Worm (Caenorhabditis elegans) whole organism, L1 larva: Measurements from ENCODE around the gene ogt-1.

Experiments
- C04F5.9 ChIP-seq: sonication (generic microtip); optimal IDR thresholded peaks from 2 replicates; lab custom pipeline; 2016; ENCODE audit warnings: missing genetic modification characterization, missing compliant biosample characterization
- C16A3.4 ChIP-seq: fragments of 150-350 bp; optimal IDR thresholded peaks from 2 replicates; lab custom pipeline; 2014; ENCODE audit warnings: missing biosample characterization, missing genetic modification characterization
- C34B4.2 ChIP-seq: sonication (generic microtip); optimal IDR thresholded peaks from 2 replicates; lab custom pipeline; 2017; ENCODE audit warnings: mild to moderate bottlenecking, missing genetic modification characterization, missing compliant biosample characterization
- aha-1 ChIP-seq: fragments of 150-350 bp; optimal IDR thresholded peaks from 2 replicates; lab custom pipeline; 2014; ENCODE audit warnings: missing biosample characterization, missing genetic modification characterization
- blmp-1 ChIP-seq: fragments of 150-350 bp; optimal IDR thresholded peaks from 2 replicates; lab custom pipeline; 2014; ENCODE audit warnings: missing biosample characterization, missing genetic modification characterization
- ceh-82 ChIP-seq, 3 experiments: fragments of 150-350 bp in 1 of 3; sonication (generic microtip) in 2 of 3; optimal IDR thresholded peaks; 2 replicates each; lab custom pipeline; 2014 to 2017; ENCODE audit warnings: missing biosample characterization in 3 of 3, missing genetic modification characterization in 3 of 3
- ceh-88 ChIP-seq: fragments of 200-800 bp; sonication (Bioruptor generic); IDR thresholded peaks from 2 replicates; pipeline ENCODE4 v1.3.6; 2022; ENCODE audit warnings: missing genetic modification characterization, missing compliant biosample characterization
- ces-1 ChIP-seq: fragments of 150-350 bp; optimal IDR thresholded peaks from 2 replicates; lab custom pipeline; 2014; ENCODE audit warnings: missing biosample characterization, missing genetic modification reagents, missing genetic modification characterization
- egl-13 ChIP-seq: sonication (generic microtip); optimal IDR thresholded peaks from 2 replicates; lab custom pipeline; 2016; ENCODE audit warnings: missing genotype, missing genetic modification reagents, missing genetic modification characterization, missing compliant biosample characterization
- egl-27 ChIP-seq, 2 experiments: fragments of 150-350 bp in 1 of 2; sonication (generic microtip); optimal IDR thresholded peaks; 3 replicates each; lab custom pipeline; 2017 to 2018; ENCODE audit warnings: missing biosample characterization in 2 of 2, missing genetic modification characterization in 2 of 2, missing genetic modification reagents in 2 of 2
- elt-2 ChIP-seq: sonication (generic microtip); optimal IDR thresholded peaks from 2 replicates; lab custom pipeline; 2016; ENCODE audit warnings: missing genetic modification characterization, mild to moderate bottlenecking, inconsistent platforms, missing compliant biosample characterization, missing genetic modification reagents
- elt-3 ChIP-seq, 6 experiments: fragments of 150-350 bp in 1 of 6; sonication (generic microtip); optimal IDR thresholded peaks; 2 replicates each; lab custom pipeline; 2017 to 2018; ENCODE audit warnings: missing biosample characterization in 6 of 6, missing genetic modification characterization in 6 of 6, inconsistent platforms in 1 of 6
- ets-5 ChIP-seq: fragments of 200-800 bp; sonication (Bioruptor generic); IDR thresholded peaks from 2 replicates; pipeline ENCODE4 v1.3.6; 2022; ENCODE audit warnings: missing genetic modification characterization, missing compliant biosample characterization
- fkh-10 ChIP-seq: sonication (generic microtip); optimal IDR thresholded peaks from 2 replicates; lab custom pipeline; 2017; ENCODE audit warnings: missing biosample characterization, missing genetic modification reagents, missing genetic modification characterization
- fkh-4 ChIP-seq: sonication (generic microtip); optimal IDR thresholded peaks from 2 replicates; lab custom pipeline; 2016; ENCODE audit warnings: missing compliant biosample characterization, missing genetic modification characterization, borderline replicate concordance
- fkh-8 ChIP-seq: sonication (generic microtip); optimal IDR thresholded peaks from 2 replicates; lab custom pipeline; 2016; ENCODE audit warnings: mild to moderate bottlenecking, missing genetic modification characterization, missing compliant biosample characterization
- grh-1 ChIP-seq: fragments of 200-800 bp; sonication (Bioruptor generic); IDR thresholded peaks from 2 replicates; pipeline ENCODE4 v1.3.6; 2022; ENCODE audit warnings: missing genetic modification reagents, missing genetic modification characterization, missing compliant biosample characterization
- hlh-17 ChIP-seq: fragments of 200-800 bp; sonication (Bioruptor generic); optimal IDR thresholded peaks from 2 replicates; lab custom pipeline; 2018; ENCODE audit warnings: missing genetic modification characterization, mild to moderate bottlenecking, missing compliant biosample characterization, moderate library complexity, borderline replicate concordance
- hpl-2 ChIP-seq: fragments of 150-350 bp; optimal IDR thresholded peaks from 2 replicates; lab custom pipeline; 2014; ENCODE audit warnings: missing biosample characterization, missing genetic modification reagents, missing genetic modification characterization
- isw-1 ChIP-seq: fragments of 200-800 bp; sonication (Bioruptor generic); IDR thresholded peaks from 2 replicates; pipeline ENCODE4 v1.3.6; 2022; ENCODE audit warnings: missing genetic modification characterization, missing compliant biosample characterization
- jun-1 ChIP-seq: fragments of 150-350 bp; optimal IDR thresholded peaks from 2 replicates; lab custom pipeline; 2014; ENCODE audit warnings: missing biosample characterization, missing genetic modification reagents, missing genetic modification characterization
- lin-13 ChIP-seq: fragments of 150-350 bp; optimal IDR thresholded peaks from 2 replicates; lab custom pipeline; 2014; ENCODE audit warnings: missing biosample characterization, missing genetic modification reagents, missing genetic modification characterization
- lin-15B ChIP-seq: fragments of 150-350 bp; sonication (generic microtip); optimal IDR thresholded peaks from 3 replicates; lab custom pipeline; 2014; ENCODE audit warnings: missing biosample characterization, missing genetic modification characterization
- lin-35 ChIP-seq, 2 experiments: fragments of 150-350 bp; optimal IDR thresholded peaks; 2 replicates each; lab custom pipeline; 2014; ENCODE audit warnings: missing biosample characterization in 2 of 2, missing genetic modification characterization in 2 of 2, missing genetic modification reagents in 2 of 2
- lin-39 ChIP-seq: fragments of 150-350 bp; optimal IDR thresholded peaks from 2 replicates; lab custom pipeline; 2014; ENCODE audit warnings: missing biosample characterization, missing genetic modification reagents, missing genetic modification characterization
- lir-3 ChIP-seq: sonication (generic microtip); optimal IDR thresholded peaks from 2 replicates; lab custom pipeline; 2016; ENCODE audit warnings: mild to moderate bottlenecking, missing genetic modification characterization, moderate library complexity, missing compliant biosample characterization; ENCODE audit not compliant: poor library complexity
- mab-9 ChIP-seq: fragments of 200-800 bp; sonication (Bioruptor generic); IDR thresholded peaks from 2 replicates; pipeline ENCODE4 v1.3.6; 2022; ENCODE audit warnings: missing genetic modification reagents, missing genetic modification characterization, missing compliant biosample characterization
- mdl-1 ChIP-seq, 2 experiments: fragments of 150-350 bp; optimal IDR thresholded peaks; 2 replicates each; lab custom pipeline; 2014 to 2017; ENCODE audit warnings: missing biosample characterization in 2 of 2, missing genetic modification characterization in 2 of 2, inconsistent platforms in 1 of 2
- mef-2 ChIP-seq: fragments of 150-350 bp; optimal IDR thresholded peaks from 2 replicates; lab custom pipeline; 2014; ENCODE audit warnings: missing biosample characterization, missing genetic modification characterization
- nhr-20 ChIP-seq: sonication (generic microtip); optimal IDR thresholded peaks from 2 replicates; lab custom pipeline; 2016; ENCODE audit warnings: mild to moderate bottlenecking, missing genetic modification characterization, missing compliant biosample characterization
- nhr-237 ChIP-seq: fragments of 150-350 bp; optimal IDR thresholded peaks from 2 replicates; lab custom pipeline; 2014; ENCODE audit warnings: missing biosample characterization, missing genetic modification characterization
- nhr-28 ChIP-seq: fragments of 150-350 bp; optimal IDR thresholded peaks from 2 replicates; lab custom pipeline; 2014; ENCODE audit warnings: missing biosample characterization, missing genetic modification characterization
- nhr-71 ChIP-seq: sonication (generic microtip); optimal IDR thresholded peaks from 2 replicates; lab custom pipeline; 2016; ENCODE audit warnings: mild to moderate bottlenecking, missing genetic modification characterization, moderate library complexity, missing compliant biosample characterization
- nhr-76 ChIP-seq: sonication (generic microtip); optimal IDR thresholded peaks from 2 replicates; lab custom pipeline; 2017; ENCODE audit warnings: missing biosample characterization, missing genetic modification characterization
- nhr-77 ChIP-seq: fragments of 150-350 bp; optimal IDR thresholded peaks from 2 replicates; lab custom pipeline; 2014; ENCODE audit warnings: missing biosample characterization, missing genetic modification characterization
- nhr-85 ChIP-seq: sonication (generic microtip); peaks from one replicate; lab custom pipeline; 2016; ENCODE audit warnings: missing genetic modification characterization, inconsistent platforms, missing compliant biosample characterization
- pag-3 ChIP-seq: sonication (generic microtip); optimal IDR thresholded peaks from 2 replicates; lab custom pipeline; 2017; ENCODE audit warnings: missing genetic modification characterization, mild to moderate bottlenecking, missing compliant biosample characterization, antibody characterized with exemption, borderline replicate concordance; ENCODE audit not compliant: insufficient read depth
- pax-3 ChIP-seq: fragments of 200-800 bp; sonication (Bioruptor generic); optimal IDR thresholded peaks from 2 replicates; lab custom pipeline; 2018; ENCODE audit warnings: mild to moderate bottlenecking, missing genetic modification characterization, moderate library complexity, missing compliant biosample characterization
- pqm-1 ChIP-seq: sonication (generic microtip); optimal IDR thresholded peaks from 3 replicates; lab custom pipeline; 2017; ENCODE audit warnings: missing biosample characterization, missing genetic modification characterization
- rnt-1 ChIP-seq: sonication (generic microtip); optimal IDR thresholded peaks from 2 replicates; lab custom pipeline; 2016; ENCODE audit warnings: mild to moderate bottlenecking, missing genetic modification characterization, moderate library complexity, missing compliant biosample characterization
- skn-1 ChIP-seq: fragments of 150-350 bp; optimal IDR thresholded peaks from 2 replicates; lab custom pipeline; 2014; ENCODE audit warnings: missing biosample characterization, missing genetic modification characterization
- snu-23 ChIP-seq: sonication (generic microtip); optimal IDR thresholded peaks from 2 replicates; lab custom pipeline; 2016; ENCODE audit warnings: missing genetic modification characterization, missing compliant biosample characterization
- sox-4 ChIP-seq: sonication (generic microtip); optimal IDR thresholded peaks from 2 replicates; lab custom pipeline; 2016; ENCODE audit warnings: missing genetic modification characterization, missing compliant biosample characterization
- sptf-1 ChIP-seq: fragments of 150-350 bp; optimal IDR thresholded peaks from 2 replicates; lab custom pipeline; 2014; ENCODE audit warnings: missing biosample characterization, missing genetic modification characterization
- unc-130 ChIP-seq: fragments of 150-350 bp; optimal IDR thresholded peaks from 2 replicates; lab custom pipeline; 2017; ENCODE audit warnings: missing biosample characterization, missing genetic modification characterization, inconsistent platforms
- unc-30 ChIP-seq: sonication (generic microtip); optimal IDR thresholded peaks from 2 replicates; lab custom pipeline; 2017; ENCODE audit warnings: missing biosample characterization, missing genetic modification characterization
- unc-86 ChIP-seq: sonication (generic microtip); optimal IDR thresholded peaks from 2 replicates; lab custom pipeline; 2016; ENCODE audit warnings: missing genetic modification characterization, missing compliant biosample characterization
- vab-15 ChIP-seq: sonication (generic microtip); optimal IDR thresholded peaks from 2 replicates; lab custom pipeline; 2017; ENCODE audit warnings: missing genotype, mild to moderate bottlenecking, missing genetic modification characterization, missing compliant biosample characterization
- xbp-1 ChIP-seq: sonication (generic microtip); optimal IDR thresholded peaks from 2 replicates; lab custom pipeline; 2016; ENCODE audit warnings: missing genetic modification characterization, missing compliant biosample characterization
- zag-1 ChIP-seq: fragments of 150-350 bp; optimal IDR thresholded peaks from 2 replicates; lab custom pipeline; 2014; ENCODE audit warnings: missing biosample characterization, missing genetic modification characterization
- ztf-11 ChIP-seq, 2 experiments: sonication (generic microtip); optimal IDR thresholded peaks; 2 replicates each; lab custom pipeline; 2016 to 2017; ENCODE audit warnings: missing genetic modification characterization in 2 of 2, missing biosample characterization in 1 of 2, missing compliant biosample characterization in 1 of 2
- ztf-4 ChIP-seq: fragments of 150-350 bp; optimal IDR thresholded peaks from 2 replicates; lab custom pipeline; 2014; ENCODE audit warnings: missing biosample characterization, missing genetic modification characterization

Gene ogt-1

ce11 chrIII:7116615-7117252 is 36.9 kb downstream of the ogt-1 start:
- TF ChIP-seq lin-13 (GFP tag; lab: Kevin White, UChicago) = peak; percentile 2
- TF ChIP-seq aha-1 (tag; lab: Kevin White, UChicago) = no peak
- TF ChIP-seq nhr-85 (tag; lab: Kevin White, UChicago) = peak; percentile 95
- TF ChIP-seq lin-15B = no peak
- TF ChIP-seq elt-2 (tag; lab: Kevin White, UChicago) = peak; percentile 26
- no peak for TF ChIP-seq hpl-2
- peak; percentile 74 for TF ChIP-seq nhr-77 (tag; lab: Kevin White, UChicago)
- TF ChIP-seq mdl-1 (tag; optimal IDR thresholded peaks at IDR 0.05; lab: Kevin White, UChicago) = peak in 1 of 2 experiments; percentile 66
- TF ChIP-seq mef-2 = no peak
- no peak for TF ChIP-seq unc-86 (tag; lab: Kevin White, UChicago)
- peak; percentile 43 for TF ChIP-seq ztf-4 (tag; lab: Kevin White, UChicago)
- peak; percentile 43 for TF ChIP-seq sox-4 (tag; lab: Kevin White, UChicago)
- TF ChIP-seq ztf-11 (tag; optimal IDR thresholded peaks at IDR 0.05; lab: Kevin White, UChicago) = no peak
- TF ChIP-seq nhr-237 = no peak
- peak; percentile 63 for TF ChIP-seq rnt-1 (tag; lab: Kevin White, UChicago)
- TF ChIP-seq mab-9 (GFP tag; lab: Robert Waterston, UW) = no peak
- TF ChIP-seq snu-23 (GFP tag; lab: Kevin White, UChicago) = peak; percentile 88
- TF ChIP-seq unc-30 (tag; lab: Kevin White, UChicago) = no peak
- peak; percentile 44 to 73 for TF ChIP-seq lin-35 (GFP tag; optimal IDR thresholded peaks at IDR 0.05; lab: Kevin White, UChicago)
- no peak for TF ChIP-seq sptf-1 (tag; lab: Kevin White, UChicago)
- TF ChIP-seq C16A3.4 = peak; percentile 72
- no peak for TF ChIP-seq zag-1 (tag; lab: Kevin White, UChicago)
- peak; percentile 84 for TF ChIP-seq jun-1 (tag; lab: Kevin White, UChicago)
- TF ChIP-seq egl-13 (tag; lab: Kevin White, UChicago) = peak; percentile 2
- peak; percentile 91 for TF ChIP-seq nhr-71 (tag; lab: Kevin White, UChicago)
- peak in 3 of 6 experiments; percentile 12 to 40 (median 14) for TF ChIP-seq elt-3 (tag; optimal IDR thresholded peaks at IDR 0.05; lab: Kevin White, UChicago)
- TF ChIP-seq lir-3 (tag; lab: Kevin White, UChicago) = peak; percentile 60
- no peak for TF ChIP-seq fkh-10
- TF ChIP-seq xbp-1 = peak; percentile 50
- peak; percentile 72 to 78 for TF ChIP-seq egl-27 (tag; optimal IDR thresholded peaks at IDR 0.05; lab: Kevin White, UChicago)
- no peak for TF ChIP-seq ceh-88
- no peak for TF ChIP-seq ces-1 (GFP tag; lab: Kevin White, UChicago)
- TF ChIP-seq fkh-4 (tag; lab: Kevin White, UChicago) = no peak
- TF ChIP-seq blmp-1 (tag; lab: Kevin White, UChicago) = peak; percentile 78
- no peak for TF ChIP-seq unc-130
- TF ChIP-seq hlh-17 = no peak
- peak; percentile 50 to 64 (median 59) for TF ChIP-seq ceh-82 (tag; optimal IDR thresholded peaks at IDR 0.05; lab: Kevin White, UChicago)
- no peak for TF ChIP-seq ets-5 (GFP tag; lab: Robert Waterston, UW)
- TF ChIP-seq skn-1 = peak; percentile 61
- no peak for TF ChIP-seq isw-1
- peak; percentile 53 for TF ChIP-seq pax-3 (tag; lab: Kevin White, UChicago)
- TF ChIP-seq nhr-20 = peak; percentile 88
- TF ChIP-seq C34B4.2 = no peak
- TF ChIP-seq nhr-76 (tag; lab: Kevin White, UChicago) = no peak
- TF ChIP-seq C04F5.9 = no peak
- TF ChIP-seq fkh-8 (tag; lab: Kevin White, UChicago) = peak; percentile 86
- peak; percentile 51 for TF ChIP-seq lin-39 (tag; lab: Kevin White, UChicago)
- no peak for TF ChIP-seq grh-1
- no peak for TF ChIP-seq nhr-28 (tag; lab: Kevin White, UChicago)
- TF ChIP-seq vab-15 (tag; lab: Kevin White, UChicago) = no peak
- TF ChIP-seq pag-3 (tag; lab: Kevin White, UChicago) = no peak
- TF ChIP-seq pqm-1 (tag; lab: Kevin White, UChicago) = no peak
